Worm (Caenorhabditis elegans) whole organism, mixed stage, embryonic: Measurements from ENCODE around the gene nspb-6.

Source experiments
- M03D4.4 ChIP-seq: sonication (generic microtip); optimal IDR thresholded peaks from 2 replicates; lab custom pipeline; 2017; ENCODE audit warnings: mild to moderate bottlenecking, missing genetic modification characterization, missing compliant biosample characterization
- blmp-1 ChIP-seq: fragments of 150-350 bp; optimal IDR thresholded peaks from 2 replicates; lab custom pipeline; 2014; ENCODE audit warnings: missing biosample characterization, missing genetic modification characterization
- ceh-43 ChIP-seq: fragments of 200-800 bp; sonication (Bioruptor generic); optimal IDR thresholded peaks from 2 replicates; lab custom pipeline; 2018; ENCODE audit warnings: mild to moderate bottlenecking, missing genetic modification characterization, moderate library complexity, missing compliant biosample characterization
- ceh-83 ChIP-seq: fragments of 200-800 bp; sonication (Bioruptor generic); optimal IDR thresholded peaks from 2 replicates; lab custom pipeline; 2018; ENCODE audit warnings: mild to moderate bottlenecking, missing genetic modification characterization, missing compliant biosample characterization
- ces-1 ChIP-seq: fragments of 150-350 bp; optimal IDR thresholded peaks from 2 replicates; lab custom pipeline; 2014; ENCODE audit warnings: missing biosample characterization, missing genetic modification reagents, missing genetic modification characterization
- cnd-1 ChIP-seq: fragments of 200-800 bp; sonication (Bioruptor generic); optimal IDR thresholded peaks from 2 replicates; lab custom pipeline; 2018; ENCODE audit warnings: mild to moderate bottlenecking, missing genetic modification characterization, missing compliant biosample characterization
- drap-1 ChIP-seq: fragments of 200-800 bp; sonication (Bioruptor generic); optimal IDR thresholded peaks from 3 replicates; lab custom pipeline; 2018; ENCODE audit warnings: mild to moderate bottlenecking, missing genetic modification characterization, missing compliant biosample characterization
- elt-1 ChIP-seq: sonication (generic microtip); optimal IDR thresholded peaks from 2 replicates; lab custom pipeline; 2017; ENCODE audit warnings: missing genetic modification characterization, mild to moderate bottlenecking, missing compliant biosample characterization, antibody characterized with exemption, moderate library complexity, borderline replicate concordance; ENCODE audit not compliant: insufficient read depth
- elt-3 ChIP-seq: fragments of 150-350 bp; optimal IDR thresholded peaks from 2 replicates; lab custom pipeline; 2014; ENCODE audit warnings: missing biosample characterization, missing genetic modification characterization
- flh-1 ChIP-seq: fragments of 200-800 bp; sonication (Bioruptor generic); optimal IDR thresholded peaks from 2 replicates; lab custom pipeline; 2018; ENCODE audit warnings: mild to moderate bottlenecking, missing genetic modification characterization, moderate library complexity, missing compliant biosample characterization
- ham-2 ChIP-seq: fragments of 200-800 bp; sonication (Bioruptor generic); optimal IDR thresholded peaks from 2 replicates; lab custom pipeline; 2018; ENCODE audit warnings: mild to moderate bottlenecking, missing genetic modification characterization, missing compliant biosample characterization
- hlh-1 ChIP-seq: fragments of 150-350 bp; optimal IDR thresholded peaks from 2 replicates; lab custom pipeline; 2014; ENCODE audit warnings: missing biosample characterization, missing genetic modification reagents, missing genetic modification characterization
- lin-13 ChIP-seq: fragments of 150-350 bp; optimal IDR thresholded peaks from 2 replicates; lab custom pipeline; 2014; ENCODE audit warnings: missing biosample characterization, missing genetic modification characterization
- lsy-2 ChIP-seq: fragments of 150-350 bp; optimal IDR thresholded peaks from 2 replicates; lab custom pipeline; 2014; ENCODE audit warnings: missing biosample characterization, missing genetic modification characterization
- mep-1 ChIP-seq: fragments of 150-350 bp; optimal IDR thresholded peaks from 2 replicates; lab custom pipeline; 2017; ENCODE audit warnings: missing biosample characterization, missing genetic modification reagents, missing genetic modification characterization, inconsistent platforms
- nhr-12 ChIP-seq: fragments of 150-350 bp; optimal IDR thresholded peaks from 2 replicates; lab custom pipeline; 2014; ENCODE audit warnings: missing biosample characterization, missing genetic modification characterization
- nhr-2 ChIP-seq: fragments of 150-350 bp; optimal IDR thresholded peaks from 2 replicates; lab custom pipeline; 2014; ENCODE audit warnings: missing biosample characterization, missing genetic modification characterization
- nhr-237 ChIP-seq: fragments of 150-350 bp; optimal IDR thresholded peaks from 2 replicates; lab custom pipeline; 2014; ENCODE audit warnings: missing biosample characterization, missing genetic modification characterization
- nhr-76 ChIP-seq: sonication (generic microtip); optimal IDR thresholded peaks from 2 replicates; lab custom pipeline; 2017; ENCODE audit warnings: missing biosample characterization, missing genetic modification characterization
- pha-4 ChIP-seq: fragments of 150-350 bp; optimal IDR thresholded peaks from 2 replicates; lab custom pipeline; 2018; ENCODE audit warnings: missing biosample characterization, missing genetic modification reagents, missing genetic modification characterization
- sem-2 ChIP-seq: fragments of 200-800 bp; sonication (Bioruptor generic); optimal IDR thresholded peaks from 2 replicates; lab custom pipeline; 2018; ENCODE audit warnings: mild to moderate bottlenecking, missing genetic modification characterization, missing compliant biosample characterization
- snpc-4 ChIP-seq: fragments of 150-350 bp; optimal IDR thresholded peaks from 2 replicates; lab custom pipeline; 2014; ENCODE audit warnings: missing biosample characterization, missing genetic modification characterization
- sptf-1 ChIP-seq: sonication (generic microtip); optimal IDR thresholded peaks from 2 replicates; lab custom pipeline; 2017; ENCODE audit warnings: mild to moderate bottlenecking, missing genetic modification characterization, moderate library complexity, missing compliant biosample characterization
- tbx-8 ChIP-seq: fragments of 200-800 bp; sonication (Bioruptor generic); optimal IDR thresholded peaks from 2 replicates; lab custom pipeline; 2018; ENCODE audit warnings: mild to moderate bottlenecking, missing genetic modification characterization, moderate library complexity, missing compliant biosample characterization
- unc-120 ChIP-seq: sonication (generic microtip); optimal IDR thresholded peaks from 2 replicates; lab custom pipeline; 2017; ENCODE audit warnings: missing genetic modification characterization, missing compliant biosample characterization; ENCODE audit not compliant: poor library complexity, severe bottlenecking
- unc-39 ChIP-seq: fragments of 150-350 bp; optimal IDR thresholded peaks from 2 replicates; lab custom pipeline; 2014; ENCODE audit warnings: missing biosample characterization, missing genetic modification characterization
- unc-62 ChIP-seq: fragments of 150-350 bp; optimal IDR thresholded peaks from 2 replicates; lab custom pipeline; 2014; ENCODE audit warnings: missing biosample characterization, missing genetic modification reagents, missing genetic modification characterization
- ztf-11 ChIP-seq: fragments of 150-350 bp; optimal IDR thresholded peaks from 2 replicates; lab custom pipeline; 2014; ENCODE audit warnings: missing biosample characterization, missing genetic modification characterization

nspb-6 gene

ce11 chrIV:5895190-5895589 lies at the start of gene nspb-6:
Gene nspb-6 (plus strand): TSS chrIV:5895490.
- TF ChIP-seq tbx-8 (GFP tag; lab: Kevin White, UChicago) (no peak), elt-3 (no peak), ham-2 (GFP tag; lab: Kevin White, UChicago) (no peak), nhr-12 (tag; lab: Kevin White, UChicago) (no peak), unc-39 (tag; lab: Kevin White, UChicago) (no peak)

ce11 chrIV:5846269-5846668 lies 49.0 kb upstream of the nspb-6 start, which contains the start of gene sams-4:
Gene sams-4 (minus strand): TSS chrIV:5846369.
- TF ChIP-seq ceh-83 (GFP tag; lab: Kevin White, UChicago) (no peak), drap-1 (no peak), unc-120 (tag; lab: Kevin White, UChicago) (no peak), elt-3 (no peak), unc-62 (GFP tag; lab: Kevin White, UChicago) (no peak)
- TF ChIP-seq, all 35 proteins: peak for 0

ce11 chrIV:5847986-5848707 lies 47.1 kb upstream of the nspb-6 start, which contains the start of gene sams-3:
Gene sams-3 (plus strand): TSS chrIV:5848657.
- TF ChIP-seq lsy-2 (peak; percentile 5), hlh-1 (tag; lab: Kevin White, UChicago) (peak; percentile 98), lin-13 (tag; lab: Kevin White, UChicago) (peak; percentile 26), ces-1 (peak; percentile 46), ceh-43 (no peak), flh-1 (GFP tag; lab: Kevin White, UChicago) (no peak), nhr-237 (tag; lab: Kevin White, UChicago) (no peak)

ce11 chrIV:5850765-5851377 lies 44.4 kb upstream of the nspb-6 start:
- TF ChIP-seq hlh-1 (tag; lab: Kevin White, UChicago) (no peak), snpc-4 (tag; lab: Kevin White, UChicago) (no peak), elt-3 (no peak), nhr-12 (tag; lab: Kevin White, UChicago) (no peak), ztf-11 (tag; lab: Kevin White, UChicago) (no peak), ham-2 (GFP tag; lab: Kevin White, UChicago) (no peak), lin-13 (tag; lab: Kevin White, UChicago) (no peak), M03D4.4 (tag; lab: Kevin White, UChicago) (no peak), ces-1 (no peak), mep-1 (tag; lab: Kevin White, UChicago) (no peak), unc-120 (tag; lab: Kevin White, UChicago) (no peak), nhr-237 (tag; lab: Kevin White, UChicago) (no peak), sem-2 (no peak), drap-1 (no peak), sptf-1 (no peak), pha-4 (tag; lab: Kevin White, UChicago) (no peak), elt-1 (tag; lab: Kevin White, UChicago) (no peak)

- no peak for TF ChIP-seq tbx-8 (GFP tag; lab: Kevin White, UChicago)
- no peak for TF ChIP-seq cnd-1
- no peak for TF ChIP-seq elt-1 (tag; lab: Kevin White, UChicago)
- TF ChIP-seq nhr-76, result no peak
- TF ChIP-seq snpc-4 (tag; lab: Kevin White, UChicago), result no peak
- TF ChIP-seq blmp-1 (tag; lab: Kevin White, UChicago), result no peak
Measured at ce11 chrIV:5855608-5856007, 39.7 kb upstream of the nspb-6 start.

- TF ChIP-seq nhr-2 (tag; lab: Kevin White, UChicago) (peak; percentile 58), sem-2 (no peak)
Measured at ce11 chrIV:5856975-5857374, 38.3 kb upstream of the nspb-6 start.
